Worm (Caenorhabditis elegans) whole organism, L4 larva: ENCODE results near the gene ceh-14.
A peak's percentile ranks its signal among the peaks of the same experiment; 100 is the strongest.

Experiments
- F10B5.3 ChIP-seq: sonication (generic microtip); optimal IDR thresholded peaks from 2 replicates; lab custom pipeline; 2016; ENCODE audit warnings: mild to moderate bottlenecking, missing genetic modification characterization, missing compliant biosample characterization
- T20F7.1 ChIP-seq: fragments of 200-800 bp; sonication (Bioruptor generic); optimal IDR thresholded peaks from 2 replicates; lab custom pipeline; 2018; ENCODE audit warnings: mild to moderate bottlenecking, missing genetic modification characterization, missing compliant biosample characterization
- Y48G9A.11 ChIP-seq: fragments of 200-800 bp; sonication (Bioruptor generic); IDR thresholded peaks from 2 replicates; pipeline ENCODE4 v1.3.6; 2022; ENCODE audit warnings: missing genetic modification reagents, missing genetic modification characterization, missing compliant biosample characterization
- ZK337.2 ChIP-seq: fragments of 200-800 bp; sonication (Bioruptor generic); IDR thresholded peaks from 2 replicates; pipeline ENCODE4 v1.3.6; 2022; ENCODE audit warnings: missing genetic modification reagents, missing genetic modification characterization, missing compliant biosample characterization
- aha-1 ChIP-seq: fragments of 150-350 bp; peaks from one replicate; lab custom pipeline; 2014; ENCODE audit warnings: missing biosample characterization, missing genetic modification characterization
- ama-1 ChIP-seq: fragments of 150-350 bp; optimal IDR thresholded peaks from 2 replicates; lab custom pipeline; 2014; ENCODE audit warnings: inconsistent platforms, mixed read lengths
- ceh-20 ChIP-seq: fragments of 200-800 bp; sonication (Bioruptor generic); IDR thresholded peaks from 2 replicates; pipeline ENCODE4 v1.3.6; 2022; ENCODE audit warnings: missing genetic modification reagents, missing genetic modification characterization, missing compliant biosample characterization
- ceh-32 ChIP-seq: sonication (generic microtip); optimal IDR thresholded peaks from 2 replicates; lab custom pipeline; 2016; ENCODE audit warnings: mild to moderate bottlenecking, missing genetic modification characterization, missing compliant biosample characterization; ENCODE audit not compliant: poor library complexity
- ces-1 ChIP-seq: fragments of 150-350 bp; sonication (generic microtip); optimal IDR thresholded peaks from 4 replicates; lab custom pipeline; 2014; ENCODE audit warnings: missing biosample characterization, missing genetic modification reagents, missing genetic modification characterization
- cey-2 ChIP-seq: sonication (generic microtip); optimal IDR thresholded peaks from 3 replicates; lab custom pipeline; 2017; ENCODE audit warnings: missing genetic modification characterization, mild to moderate bottlenecking, missing compliant biosample characterization, antibody characterized with exemption, borderline replicate concordance; ENCODE audit not compliant: insufficient read depth
- daf-12 ChIP-seq: fragments of 150-350 bp; optimal IDR thresholded peaks from 2 replicates; lab custom pipeline; 2014; ENCODE audit warnings: missing biosample characterization, missing genetic modification reagents, missing genetic modification characterization
- daf-16 ChIP-seq, 3 experiments: sonication (generic microtip); optimal IDR thresholded peaks; 2 replicates each; lab custom pipeline; 2016 to 2017; ENCODE audit warnings: missing genetic modification characterization in 3 of 3, missing genetic modification reagents in 3 of 3, mild to moderate bottlenecking in 2 of 3, missing compliant biosample characterization in 2 of 3, missing biosample characterization in 1 of 3, moderate library complexity in 1 of 3
- dmd-6 ChIP-seq: fragments of 200-800 bp; sonication (Bioruptor generic); IDR thresholded peaks from 2 replicates; pipeline ENCODE4 v1.3.6; 2022; ENCODE audit warnings: missing genetic modification reagents, missing genetic modification characterization, missing compliant biosample characterization
- dmd-9 ChIP-seq: fragments of 200-800 bp; sonication (Bioruptor generic); IDR thresholded peaks from 2 replicates; pipeline ENCODE4 v1.3.6; 2022; ENCODE audit warnings: missing genetic modification reagents, missing genetic modification characterization, missing compliant biosample characterization
- dpl-1 ChIP-seq: fragments of 150-350 bp; optimal IDR thresholded peaks from 2 replicates; lab custom pipeline; 2014; ENCODE audit warnings: missing biosample characterization, missing genetic modification reagents, missing genetic modification characterization
- duxl-1 ChIP-seq: sonication (generic microtip); optimal IDR thresholded peaks from 2 replicates; lab custom pipeline; 2016; ENCODE audit warnings: mild to moderate bottlenecking, missing genetic modification characterization, moderate library complexity, missing compliant biosample characterization; ENCODE audit not compliant: poor library complexity
- dve-1 ChIP-seq: sonication (generic microtip); optimal IDR thresholded peaks from 2 replicates; lab custom pipeline; 2017; ENCODE audit warnings: antibody characterized with exemption, mild to moderate bottlenecking, missing genetic modification characterization, missing compliant biosample characterization; ENCODE audit not compliant: insufficient read depth
- egl-27 ChIP-seq: sonication (generic microtip); optimal IDR thresholded peaks from 3 replicates; lab custom pipeline; 2017; ENCODE audit warnings: missing biosample characterization, missing genetic modification reagents, missing genetic modification characterization
- gei-8 ChIP-seq: fragments of 200-800 bp; sonication (Bioruptor generic); optimal IDR thresholded peaks from 2 replicates; lab custom pipeline; 2018; ENCODE audit warnings: mild to moderate bottlenecking, missing genetic modification characterization, missing compliant biosample characterization
- hif-1 ChIP-seq, 2 experiments: sonication (generic microtip); optimal IDR thresholded peaks; 2 replicates each; lab custom pipeline; 2016 to 2017; ENCODE audit warnings: missing compliant biosample characterization in 2 of 2, missing genetic modification characterization in 2 of 2, missing genetic modification reagents in 2 of 2, missing genotype in 2 of 2, mild to moderate bottlenecking in 1 of 2
- hlh-11 ChIP-seq: fragments of 200-800 bp; sonication (Bioruptor generic); optimal IDR thresholded peaks from 2 replicates; lab custom pipeline; 2018; ENCODE audit warnings: mild to moderate bottlenecking, missing genetic modification characterization, missing compliant biosample characterization
- hlh-30 ChIP-seq: sonication (generic microtip); optimal IDR thresholded peaks from 2 replicates; lab custom pipeline; 2017; ENCODE audit warnings: antibody characterized with exemption, mild to moderate bottlenecking, missing genetic modification characterization, missing compliant biosample characterization; ENCODE audit not compliant: insufficient read depth
- hmg-1.1 ChIP-seq: fragments of 200-800 bp; sonication (Bioruptor generic); IDR thresholded peaks from 2 replicates; pipeline ENCODE4 v1.3.6; 2022; ENCODE audit warnings: missing genetic modification reagents, missing genetic modification characterization, missing compliant biosample characterization
- lin-1 ChIP-seq: fragments of 200-800 bp; sonication (Bioruptor generic); IDR thresholded peaks from 2 replicates; pipeline ENCODE4 v1.3.6; 2022; ENCODE audit warnings: missing genetic modification reagents, missing genetic modification characterization, missing compliant biosample characterization
- lin-15B ChIP-seq: fragments of 150-350 bp; sonication (generic microtip); optimal IDR thresholded peaks from 3 replicates; lab custom pipeline; 2014; ENCODE audit warnings: missing biosample characterization, missing genetic modification characterization
- lin-29 ChIP-seq: fragments of 200-800 bp; sonication (Bioruptor generic); IDR thresholded peaks from 2 replicates; pipeline ENCODE4 v1.3.6; 2022; ENCODE audit warnings: missing genetic modification reagents, missing genetic modification characterization, missing compliant biosample characterization
- madf-5 ChIP-seq, 2 experiments: fragments of 200-800 bp; sonication (Bioruptor generic); IDR thresholded peaks; 2 replicates each; pipeline ENCODE4 v1.3.6; 2022; ENCODE audit warnings: missing compliant biosample characterization in 2 of 2, missing genetic modification characterization in 2 of 2
- mdl-1 ChIP-seq, 2 experiments: fragments of 150-350 bp in 1 of 2; sonication (generic microtip) in 1 of 2; optimal IDR thresholded peaks; 2 replicates each; lab custom pipeline; 2014 to 2017; ENCODE audit warnings: missing biosample characterization in 2 of 2, missing genetic modification characterization in 2 of 2
- mep-1 ChIP-seq: fragments of 150-350 bp; sonication (generic microtip); optimal IDR thresholded peaks from 3 replicates; lab custom pipeline; 2014; ENCODE audit warnings: missing biosample characterization, missing genetic modification characterization
- mes-2 ChIP-seq: sonication (generic microtip); optimal IDR thresholded peaks from 2 replicates; lab custom pipeline; 2016; ENCODE audit warnings: missing genotype, mild to moderate bottlenecking, missing genetic modification characterization, missing compliant biosample characterization; ENCODE audit not compliant: poor library complexity, severe bottlenecking
- mxl-3 ChIP-seq: fragments of 200-800 bp; sonication (Bioruptor generic); optimal IDR thresholded peaks from 2 replicates; lab custom pipeline; 2018; ENCODE audit warnings: mild to moderate bottlenecking, missing genetic modification characterization, missing compliant biosample characterization
- nhr-102 ChIP-seq: sonication (generic microtip); optimal IDR thresholded peaks from 2 replicates; lab custom pipeline; 2016; ENCODE audit warnings: mild to moderate bottlenecking, missing genetic modification characterization, moderate library complexity, missing compliant biosample characterization
- nhr-28 ChIP-seq: fragments of 150-350 bp; optimal IDR thresholded peaks from 2 replicates; lab custom pipeline; 2014; ENCODE audit warnings: missing biosample characterization, missing genetic modification characterization
- nhr-48 ChIP-seq: sonication (generic microtip); optimal IDR thresholded peaks from 2 replicates; lab custom pipeline; 2016; ENCODE audit warnings: mild to moderate bottlenecking, missing genetic modification characterization, missing compliant biosample characterization
- nhr-6 ChIP-seq: fragments of 150-350 bp; optimal IDR thresholded peaks from 2 replicates; lab custom pipeline; 2014; ENCODE audit warnings: missing biosample characterization, missing genetic modification characterization
- nhr-77 ChIP-seq: fragments of 150-350 bp; optimal IDR thresholded peaks from 2 replicates; lab custom pipeline; 2014; ENCODE audit warnings: missing biosample characterization, missing genetic modification characterization
- pha-4 ChIP-seq, 2 experiments: fragments of 150-350 bp in 1 of 2; fragments of 200-800 bp in 1 of 2; sonication (Bioruptor generic) in 1 of 2; IDR thresholded peaks in 1 of 2; optimal IDR thresholded peaks in 1 of 2; 2 replicates each; pipeline versions ENCODE4 v1.3.6 to Lab custom; 2014 to 2022; ENCODE audit warnings: missing genetic modification characterization in 2 of 2, missing genetic modification reagents in 2 of 2, missing biosample characterization in 1 of 2, missing compliant biosample characterization in 1 of 2
- php-3 ChIP-seq: fragments of 200-800 bp; sonication (Bioruptor generic); IDR thresholded peaks from 2 replicates; pipeline ENCODE4 v1.3.6; 2022; ENCODE audit warnings: missing genetic modification reagents, missing genetic modification characterization, missing compliant biosample characterization
- rbr-2 ChIP-seq: sonication (generic microtip); optimal IDR thresholded peaks from 2 replicates; lab custom pipeline; 2016; ENCODE audit warnings: missing genotype, missing genetic modification characterization, missing compliant biosample characterization
- snpc-4 ChIP-seq: fragments of 150-350 bp; optimal IDR thresholded peaks from 2 replicates; lab custom pipeline; 2014; ENCODE audit warnings: missing biosample characterization, missing genetic modification characterization
- unc-130 ChIP-seq: sonication (generic microtip); optimal IDR thresholded peaks from 2 replicates; lab custom pipeline; 2016; ENCODE audit warnings: missing genetic modification reagents, missing genetic modification characterization, missing compliant biosample characterization
- unc-39 ChIP-seq: sonication (generic microtip); optimal IDR thresholded peaks from 2 replicates; lab custom pipeline; 2017; ENCODE audit warnings: missing biosample characterization, missing genetic modification characterization

ceh-14 gene

DNA sequence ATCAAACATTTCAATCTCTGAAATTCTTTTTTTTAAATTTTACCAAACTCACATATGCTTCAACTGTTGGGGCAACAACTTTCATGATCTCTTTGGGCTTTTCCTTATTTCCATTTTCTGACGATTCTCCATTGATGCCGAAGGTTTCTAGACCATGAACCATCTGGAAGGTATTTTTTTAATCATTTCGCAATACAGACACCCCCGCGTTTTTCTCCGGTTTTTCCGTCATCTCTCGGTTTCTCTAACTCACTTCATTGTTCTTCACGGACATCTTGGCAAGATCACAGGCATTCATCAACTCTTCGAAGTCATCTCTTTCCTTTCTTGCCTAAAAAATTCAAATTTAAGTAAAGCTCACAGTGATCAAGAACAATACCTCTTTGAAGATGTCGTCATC, 40.6 kb upstream of the ceh-14 start:
- no peak for TF ChIP-seq lin-15B
- TF ChIP-seq pha-4 (GFP tag; IDR thresholded peaks at IDR 0.05; lab: Robert Waterston, UW): no peak
- TF ChIP-seq pha-4 (tag; optimal IDR thresholded peaks at IDR 0.05; lab: Kevin White, UChicago): no peak
- no peak for TF ChIP-seq F10B5.3 (tag; lab: Kevin White, UChicago)
- no peak for TF ChIP-seq unc-39 (tag; lab: Kevin White, UChicago)
- no peak for TF ChIP-seq lin-1 (GFP tag; lab: Robert Waterston, UW)
- TF ChIP-seq snpc-4: no peak
- peak; percentile 5 for TF ChIP-seq aha-1
- no peak for TF ChIP-seq egl-27 (tag; lab: Kevin White, UChicago)
- TF ChIP-seq lin-29 (GFP tag; lab: Robert Waterston, UW): no peak

DNA sequence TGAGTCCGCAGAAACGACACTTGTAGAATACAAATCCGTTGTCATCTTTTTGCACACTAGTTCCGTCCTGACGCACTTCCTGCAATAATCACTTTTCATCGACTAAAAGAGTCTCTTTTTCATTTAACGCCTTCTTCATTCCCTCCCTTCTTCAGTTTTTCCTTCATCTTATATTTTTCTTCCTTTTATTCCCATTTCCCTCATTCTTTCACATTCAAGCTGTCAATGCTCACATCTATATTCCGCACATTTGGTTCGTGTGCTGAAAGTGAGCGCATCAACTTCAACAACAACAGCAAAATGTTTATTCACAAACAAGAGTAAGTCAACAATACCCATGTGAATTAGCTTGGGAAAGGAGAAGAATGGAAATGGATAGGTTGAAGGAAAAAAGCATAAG, 39.5 kb upstream of the ceh-14 start, which contains the start of gene pcyt-1:
Gene pcyt-1 (plus strand): TSS at position 301 of the 400 bp plus-strand sequence.
- TF ChIP-seq daf-16 (GFP tag; optimal IDR thresholded peaks at IDR 0.05; lab: Kevin White, UChicago) (no peak), daf-16 (tag; optimal IDR thresholded peaks at IDR 0.05; lab: Kevin White, UChicago) (no peak), cey-2 (no peak), lin-29 (GFP tag; lab: Robert Waterston, UW) (no peak), dmd-9 (GFP tag; lab: Robert Waterston, UW) (no peak)

DNA sequence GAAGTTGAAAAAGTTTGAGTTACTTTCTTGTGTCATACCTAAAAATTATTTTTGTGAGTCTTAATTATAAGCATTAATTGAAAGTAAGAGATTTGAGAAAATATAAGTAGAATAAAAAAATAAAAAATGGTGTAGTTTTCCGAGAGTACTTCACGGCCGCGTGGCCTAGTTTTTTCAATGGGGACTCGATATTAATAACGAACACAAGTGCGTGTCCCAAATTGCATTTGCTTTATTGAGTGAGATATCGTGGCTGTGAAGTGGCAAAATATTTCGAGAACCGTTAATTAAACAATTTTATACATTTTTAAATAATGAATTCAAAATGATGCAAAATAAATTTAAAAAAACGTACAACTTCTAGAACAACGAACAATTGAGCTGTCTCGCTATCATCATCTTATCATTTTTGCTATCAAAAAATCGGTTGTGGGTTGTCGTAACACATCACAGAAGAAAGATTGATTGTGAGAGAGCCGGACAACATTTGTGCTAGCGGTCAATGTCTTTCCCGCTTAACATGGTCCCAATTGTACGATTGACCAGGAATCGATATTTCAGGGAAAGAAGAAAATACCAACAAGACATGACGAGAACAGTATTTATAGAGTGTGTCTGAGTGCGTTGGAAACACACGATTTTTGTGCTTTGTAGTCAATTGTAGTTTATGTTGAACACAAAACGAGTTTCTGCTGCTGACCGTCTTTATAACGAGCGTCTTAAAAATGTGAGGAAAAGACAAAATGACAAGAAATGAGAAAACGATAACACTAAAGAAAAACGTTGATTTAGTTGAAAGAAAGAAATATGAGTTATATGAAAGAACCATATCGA, 37.4 kb upstream of the ceh-14 start, which contains the start of gene apy-1:
Gene apy-1 (minus strand): TSS at position 38 of the 834 bp plus-strand sequence.
- TF ChIP-seq ces-1 (GFP tag; lab: Kevin White, UChicago): peak; percentile 4
- no peak for TF ChIP-seq mdl-1 (tag; optimal IDR thresholded peaks at IDR 0.05; lab: Kevin White, UChicago)
- TF ChIP-seq gei-8: no peak
- peak; percentile 13 for TF ChIP-seq nhr-77 (tag; lab: Kevin White, UChicago)
- TF ChIP-seq ama-1 (lab: Kevin White, UChicago): peak; percentile 47
- no peak for TF ChIP-seq cey-2
- TF ChIP-seq hlh-11: peak; percentile 59
- peak; percentile 40 for TF ChIP-seq dpl-1 (GFP tag; lab: Kevin White, UChicago)
- peak; percentile 2 for TF ChIP-seq unc-130 (GFP tag; lab: Kevin White, UChicago)
- no peak for TF ChIP-seq mxl-3
- peak; percentile 94 for TF ChIP-seq mes-2 (tag; lab: Kevin White, UChicago)
- TF ChIP-seq nhr-48 (tag; lab: Kevin White, UChicago): peak; percentile 1
- TF ChIP-seq mep-1 (tag; lab: Kevin White, UChicago): peak; percentile 64
- TF ChIP-seq ceh-32: no peak
- TF ChIP-seq ceh-20 (GFP tag; lab: Robert Waterston, UW): 0 out of 2 replicates have a peak, but pooled peaks have one; percentile 43
- peak; percentile 16 for TF ChIP-seq dve-1
- TF ChIP-seq dmd-6: peak; percentile 41; the same call in 1 of the 2 replicates
- TF ChIP-seq ZK337.2: peak; percentile 56; the same call in 1 of the 2 replicates
- TF ChIP-seq nhr-102 (tag; lab: Kevin White, UChicago): peak; percentile 32
- TF ChIP-seq daf-12 (tag; lab: Kevin White, UChicago): no peak
- no peak for TF ChIP-seq hmg-1.1 (GFP tag; lab: Robert Waterston, UW)
- peak; percentile 100 for TF ChIP-seq nhr-28 (tag; lab: Kevin White, UChicago)
- no peak for TF ChIP-seq nhr-6 (tag; lab: Kevin White, UChicago)
- TF ChIP-seq T20F7.1 (GFP tag; lab: Kevin White, UChicago): peak; percentile 19
- peak; percentile 17 for TF ChIP-seq hlh-30
- no peak for TF ChIP-seq daf-16 (GFP tag; optimal IDR thresholded peaks at IDR 0.05; lab: Kevin White, UChicago)
- peak; percentile 38 for TF ChIP-seq daf-16 (tag; optimal IDR thresholded peaks at IDR 0.05; lab: Kevin White, UChicago)
- peak; percentile 82 for TF ChIP-seq aha-1
- TF ChIP-seq hif-1 (tag; optimal IDR thresholded peaks at IDR 0.05; lab: Kevin White, UChicago): peak in 1 of 2 experiments; percentile 35
- peak; percentile 36 for TF ChIP-seq rbr-2
- no peak for TF ChIP-seq madf-5 (GFP tag; IDR thresholded peaks at IDR 0.05; lab: Robert Waterston, UW)
- 0 out of 2 replicates have a peak, but pooled peaks have one; percentile 31 for TF ChIP-seq php-3
- TF ChIP-seq duxl-1: peak; percentile 35
- no peak for TF ChIP-seq Y48G9A.11 (GFP tag; lab: Robert Waterston, UW)
